Fruit fly (Drosophila melanogaster) whole organism, embryonic: Measurements from ENCODE around the gene CG10750.

Source experiments
- CG10147 ChIP-seq: fragments of 200-800 bp; sonication (Bioruptor generic); optimal IDR thresholded peaks from 2 replicates; lab custom pipeline; 2019; ENCODE audit warnings: missing biosample characterization, mild to moderate bottlenecking, missing genetic modification characterization, moderate library complexity
- CG10321 ChIP-seq: fragments of 200-800 bp; sonication (Bioruptor generic); IDR thresholded peaks from 2 replicates; pipeline ENCODE4 v1.3.6; 2022; ENCODE audit warnings: missing biosample characterization, missing genetic modification characterization
- CG10565 ChIP-seq: fragments of 200-800 bp; sonication (Bioruptor generic); optimal IDR thresholded peaks from 3 replicates; lab custom pipeline; 2016; ENCODE audit warnings: missing biosample characterization, mild to moderate bottlenecking, missing genetic modification characterization
- CG11247 ChIP-seq: fragments of 200-800 bp; sonication (Bioruptor generic); IDR thresholded peaks from 2 replicates; pipeline ENCODE4 v1.3.6; 2022; ENCODE audit warnings: missing biosample characterization, missing genetic modification characterization
- CG11398 ChIP-seq: fragments of 200-800 bp; sonication (Bioruptor generic); optimal IDR thresholded peaks from 2 replicates; lab custom pipeline; 2016; ENCODE audit warnings: missing biosample characterization, missing genetic modification characterization
- CG11504 ChIP-seq: fragments of 200-800 bp; sonication (Bioruptor generic); optimal IDR thresholded peaks from 3 replicates; lab custom pipeline; 2019; ENCODE audit warnings: missing biosample characterization, mild to moderate bottlenecking, missing genetic modification characterization, moderate library complexity
- CG12236 ChIP-seq: fragments of 200-800 bp; sonication (Bioruptor generic); optimal IDR thresholded peaks from 2 replicates; lab custom pipeline; 2016; ENCODE audit warnings: missing biosample characterization, missing genetic modification characterization
- CG12769 ChIP-seq: fragments of 200-800 bp; sonication (Bioruptor generic); optimal IDR thresholded peaks from 2 replicates; lab custom pipeline; 2019; ENCODE audit warnings: missing biosample characterization, mild to moderate bottlenecking, missing genetic modification characterization, moderate library complexity
- CG13287 ChIP-seq: fragments of 200-800 bp; sonication (Bioruptor generic); IDR thresholded peaks from 2 replicates; pipeline ENCODE4 v1.3.6; 2022; ENCODE audit warnings: missing biosample characterization, missing genetic modification characterization; ENCODE audit not compliant: partially characterized antibody
- CG14710 ChIP-seq: fragments of 200-800 bp; sonication (Bioruptor generic); optimal IDR thresholded peaks from 3 replicates; lab custom pipeline; 2019; ENCODE audit warnings: missing biosample characterization, mild to moderate bottlenecking, missing genetic modification characterization, moderate library complexity
- CG14965 ChIP-seq: fragments of 200-800 bp; sonication (Bioruptor generic); optimal IDR thresholded peaks from 2 replicates; lab custom pipeline; 2016; ENCODE audit warnings: missing biosample characterization, missing genetic modification characterization, borderline replicate concordance
- CG15269 ChIP-seq: fragments of 200-800 bp; sonication (Bioruptor generic); optimal IDR thresholded peaks from 2 replicates; lab custom pipeline; 2018; ENCODE audit warnings: missing biosample characterization, mild to moderate bottlenecking, missing genetic modification characterization, moderate library complexity
- CG1529 ChIP-seq: fragments of 200-800 bp; sonication (Bioruptor generic); optimal IDR thresholded peaks from 3 replicates; lab custom pipeline; 2018; ENCODE audit warnings: missing biosample characterization, missing genetic modification characterization
- CG30431 ChIP-seq: fragments of 200-800 bp; sonication (Bioruptor generic); optimal IDR thresholded peaks from 2 replicates; lab custom pipeline; 2017; ENCODE audit warnings: missing biosample characterization, missing genetic modification characterization
- CG6654 ChIP-seq: fragments of 200-800 bp; sonication (Bioruptor generic); optimal IDR thresholded peaks from 2 replicates; lab custom pipeline; 2017; ENCODE audit warnings: missing biosample characterization, mild to moderate bottlenecking, missing genetic modification characterization
- CG6813 ChIP-seq: fragments of 200-800 bp; sonication (Bioruptor generic); optimal IDR thresholded peaks from 2 replicates; lab custom pipeline; 2017; ENCODE audit warnings: missing biosample characterization, missing genetic modification characterization, mild to moderate bottlenecking, moderate library complexity, missing genetic modification reagents
- CG7963 ChIP-seq: fragments of 200-800 bp; sonication (Bioruptor generic); IDR thresholded peaks from 3 replicates; pipeline ENCODE4 v1.3.6; 2022; ENCODE audit warnings: missing biosample characterization, missing genetic modification characterization; ENCODE audit not compliant: partially characterized antibody
- CG8281 ChIP-seq: fragments of 200-800 bp; sonication (Bioruptor generic); optimal IDR thresholded peaks from 2 replicates; lab custom pipeline; 2018; ENCODE audit warnings: missing biosample characterization, mild to moderate bottlenecking, missing genetic modification characterization, moderate library complexity
- CG8388 ChIP-seq: fragments of 200-800 bp; sonication (Bioruptor generic); optimal IDR thresholded peaks from 2 replicates; lab custom pipeline; 2019; ENCODE audit warnings: missing biosample characterization, mild to moderate bottlenecking, missing genetic modification characterization, moderate library complexity
- CG8944 ChIP-seq: fragments of 200-800 bp; sonication (Bioruptor generic); optimal IDR thresholded peaks from 3 replicates; lab custom pipeline; 2016; ENCODE audit warnings: missing biosample characterization, missing genetic modification characterization
- Dfd ChIP-seq, 2 experiments: fragments of >200 bp; optimal IDR thresholded peaks; 2 replicates each; lab custom pipeline; 2017; ENCODE audit warnings: missing biosample characterization in 2 of 2, missing genetic modification characterization in 2 of 2
- Ets97D ChIP-seq: fragments of 200-800 bp; sonication (Bioruptor generic); optimal IDR thresholded peaks from 3 replicates; lab custom pipeline; 2016; ENCODE audit warnings: missing biosample characterization, missing genetic modification characterization
- Fer3 ChIP-seq: fragments of 200-800 bp; sonication (Bioruptor generic); optimal IDR thresholded peaks from 2 replicates; lab custom pipeline; 2018; ENCODE audit warnings: missing biosample characterization, mild to moderate bottlenecking, missing genetic modification characterization, moderate library complexity
- H15 ChIP-seq: fragments of 200-800 bp; sonication (Bioruptor generic); IDR thresholded peaks from 3 replicates; pipeline ENCODE4 v1.3.6; 2022; ENCODE audit warnings: missing biosample characterization, missing genetic modification characterization
- Ptx1 ChIP-seq: fragments of 200-800 bp; sonication (Bioruptor generic); IDR thresholded peaks from 2 replicates; pipeline ENCODE4 v1.3.6; 2022; ENCODE audit warnings: missing biosample characterization, missing genetic modification characterization
- Spps ChIP-seq: fragments of 200-800 bp; sonication (Bioruptor generic); optimal IDR thresholded peaks from 2 replicates; lab custom pipeline; 2018; ENCODE audit warnings: missing biosample characterization, mild to moderate bottlenecking, missing genetic modification characterization
- Sry-δ ChIP-seq: fragments of 200-800 bp; sonication (Bioruptor generic); optimal IDR thresholded peaks from 2 replicates; lab custom pipeline; 2016; ENCODE audit warnings: missing biosample characterization, missing genetic modification characterization
- ab ChIP-seq: fragments of 200-800 bp; sonication (Bioruptor generic); optimal IDR thresholded peaks from 2 replicates; lab custom pipeline; 2016; ENCODE audit warnings: missing biosample characterization, missing genetic modification characterization
- abd-A ChIP-seq: fragments of 200-800 bp; sonication (Bioruptor generic); optimal IDR thresholded peaks from 3 replicates; lab custom pipeline; 2019; ENCODE audit warnings: missing biosample characterization, mild to moderate bottlenecking, missing genetic modification characterization, moderate library complexity
- amos ChIP-seq: fragments of 200-800 bp; sonication (Bioruptor generic); IDR thresholded peaks from 2 replicates; pipeline ENCODE4 v1.3.6; 2022; ENCODE audit warnings: missing biosample characterization, missing genetic modification characterization; ENCODE audit not compliant: partially characterized antibody
- ara ChIP-seq: fragments of 200-800 bp; sonication (Bioruptor generic); IDR thresholded peaks from 2 replicates; pipeline ENCODE4 v1.3.6; 2022; ENCODE audit warnings: missing biosample characterization, missing genetic modification characterization
- ase ChIP-seq: fragments of 200-800 bp; sonication (Bioruptor generic); IDR thresholded peaks from 3 replicates; pipeline ENCODE4 v1.3.6; 2022; ENCODE audit warnings: missing biosample characterization, missing genetic modification characterization
- ash1 ChIP-seq: fragments of 200-800 bp; sonication (Bioruptor generic); optimal IDR thresholded peaks from 2 replicates; lab custom pipeline; 2018; ENCODE audit warnings: missing biosample characterization, mild to moderate bottlenecking, missing genetic modification characterization
- az2 ChIP-seq: fragments of 200-800 bp; sonication (Bioruptor generic); optimal IDR thresholded peaks from 3 replicates; lab custom pipeline; 2016; ENCODE audit warnings: missing biosample characterization, missing genetic modification characterization
- chn ChIP-seq: fragments of 200-800 bp; sonication (Bioruptor generic); optimal IDR thresholded peaks from 2 replicates; lab custom pipeline; 2016; ENCODE audit warnings: missing biosample characterization, missing genetic modification characterization
- crc ChIP-seq: fragments of 200-800 bp; sonication (Bioruptor generic); optimal IDR thresholded peaks from 2 replicates; lab custom pipeline; 2016; ENCODE audit warnings: missing biosample characterization, missing genetic modification characterization
- da ChIP-seq: fragments of 200-800 bp; sonication (Bioruptor generic); optimal IDR thresholded peaks from 2 replicates; lab custom pipeline; 2016; ENCODE audit warnings: missing biosample characterization, missing genetic modification characterization
- emc ChIP-seq: fragments of 200-800 bp; sonication (Bioruptor generic); optimal IDR thresholded peaks from 2 replicates; lab custom pipeline; 2016; ENCODE audit warnings: missing biosample characterization, missing genetic modification characterization
- grn ChIP-seq: fragments of 200-800 bp; sonication (Bioruptor generic); optimal IDR thresholded peaks from 3 replicates; lab custom pipeline; 2017; ENCODE audit warnings: missing biosample characterization, missing genetic modification characterization
- jing ChIP-seq: fragments of 200-800 bp; sonication (Bioruptor generic); optimal IDR thresholded peaks from 2 replicates; lab custom pipeline; 2018; ENCODE audit warnings: missing biosample characterization, mild to moderate bottlenecking, missing genetic modification characterization
- luna ChIP-seq: fragments of 200-800 bp; sonication (Bioruptor generic); optimal IDR thresholded peaks from 2 replicates; lab custom pipeline; 2016; ENCODE audit warnings: missing biosample characterization, missing genetic modification characterization
- phol ChIP-seq: fragments of 200-800 bp; sonication (Bioruptor generic); optimal IDR thresholded peaks from 3 replicates; lab custom pipeline; 2018; ENCODE audit warnings: missing biosample characterization, mild to moderate bottlenecking, missing genetic modification characterization, moderate library complexity
- pita ChIP-seq: fragments of 200-800 bp; sonication (Bioruptor generic); optimal IDR thresholded peaks from 2 replicates; lab custom pipeline; 2017; ENCODE audit warnings: missing biosample characterization, mild to moderate bottlenecking, missing genetic modification characterization
- schlank ChIP-seq: fragments of 200-800 bp; sonication (Bioruptor generic); optimal IDR thresholded peaks from 2 replicates; lab custom pipeline; 2018; ENCODE audit warnings: missing biosample characterization, mild to moderate bottlenecking, missing genetic modification characterization
- sens ChIP-seq: fragments of 200-800 bp; sonication (Bioruptor generic); peaks from one replicate; lab custom pipeline; 2016; ENCODE audit warnings: missing biosample characterization, missing genetic modification characterization
- tll ChIP-seq, 2 experiments: fragments of 200-800 bp in 1 of 2; fragments of >200 bp in 1 of 2; sonication (Bioruptor generic) in 1 of 2; optimal IDR thresholded peaks; 2 replicates each; lab custom pipeline; 2017 to 2019; ENCODE audit warnings: missing biosample characterization in 2 of 2, missing genetic modification characterization in 2 of 2, mild to moderate bottlenecking in 1 of 2, moderate library complexity in 1 of 2
- ttk ChIP-seq: fragments of 200-800 bp; sonication (Bioruptor generic); IDR thresholded peaks from 2 replicates; pipeline ENCODE4 v2.1.2; 2022; ENCODE audit warnings: missing biosample characterization, missing genetic modification characterization
- twi ChIP-seq: fragments of 200-800 bp; optimal IDR thresholded peaks from 2 replicates; lab custom pipeline; 2019; ENCODE audit warnings: missing biosample characterization, mild to moderate bottlenecking, missing genetic modification characterization, moderate library complexity
- vnd ChIP-seq: fragments of 200-800 bp; sonication (Bioruptor generic); IDR thresholded peaks from 3 replicates; pipeline ENCODE4 v1.3.6; 2022; ENCODE audit warnings: missing biosample characterization, missing genetic modification characterization; ENCODE audit not compliant: partially characterized antibody
- zen ChIP-seq: fragments of 200-800 bp; sonication (Bioruptor generic); optimal IDR thresholded peaks from 3 replicates; lab custom pipeline; 2018; ENCODE audit warnings: missing biosample characterization, mild to moderate bottlenecking, missing genetic modification characterization, moderate library complexity
- zfh2 ChIP-seq: fragments of 200-800 bp; sonication (Bioruptor generic); optimal IDR thresholded peaks from 2 replicates; lab custom pipeline; 2016; ENCODE audit warnings: missing biosample characterization, missing genetic modification characterization

Gene CG10750

DNA sequence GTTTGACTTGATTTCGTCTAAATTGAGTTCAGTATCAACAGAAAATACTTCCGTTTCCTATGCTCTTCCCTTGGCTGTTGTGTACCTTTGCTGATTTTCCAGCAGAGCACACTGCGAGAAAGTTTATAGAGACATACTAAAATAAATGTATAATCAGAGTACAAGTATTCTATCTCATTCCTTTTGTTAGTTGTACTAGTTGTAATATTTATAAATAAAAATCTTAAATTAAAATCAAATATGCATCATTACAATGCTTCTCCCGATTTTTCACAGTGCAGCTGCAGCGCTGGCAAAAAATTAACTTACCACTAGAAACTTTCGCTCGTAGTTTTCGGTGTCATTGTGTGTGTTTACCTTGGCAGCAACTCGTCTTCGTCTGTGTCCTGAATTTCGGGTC is 35.0 kb downstream of the CG10750 start (continued):
- TF ChIP-seq CG11504 (peak; percentile 62), CG30431 (GFP tag; lab: Kevin White, UChicago) (peak; percentile 47), CG11398 (no peak), Fer3 (tag; lab: Kevin White, UChicago) (peak; percentile 49), jing (GFP tag; lab: Kevin White, UChicago) (no peak), phol (tag; lab: Kevin White, UChicago) (peak; percentile 76), CG10565 (GFP tag; lab: Kevin White, UChicago) (no peak), Spps (tag; lab: Kevin White, UChicago) (peak; percentile 46), grn (GFP tag; lab: Kevin White, UChicago) (no peak), CG1529 (GFP tag; lab: Kevin White, UChicago) (no peak), Dfd (GFP tag; optimal IDR thresholded peaks at IDR 0.05; lab: Kevin White, UChicago) (no peak), CG12769 (tag; lab: Kevin White, UChicago) (no peak), ara (GFP tag; lab: Robert Waterston, UW) (peak; percentile 76), CG13287 (GFP tag; lab: Robert Waterston, UW) (no peak), CG8281 (tag; lab: Kevin White, UChicago) (peak; percentile 8), CG14965 (GFP tag; lab: Kevin White, UChicago) (no peak), CG14710 (tag; lab: Kevin White, UChicago) (peak; percentile 63), ab (GFP tag; lab: Kevin White, UChicago) (no peak), CG10321 (GFP tag; lab: Robert Waterston, UW) (no peak), Ets97D (peak; percentile 19), ttk (GFP tag; lab: Robert Waterston, UW) (no peak), pita (no peak), CG12236 (GFP tag; lab: Kevin White, UChicago) (no peak), CG11247 (no peak), crc (no peak), CG6813 (GFP tag; lab: Kevin White, UChicago) (peak; percentile 53), vnd (no peak), CG15269 (tag; lab: Kevin White, UChicago) (peak; percentile 21), H15 (GFP tag; lab: Robert Waterston, UW) (peak; percentile 55; the same call in 2 of the 3 replicates), CG8944 (GFP tag; lab: Kevin White, UChicago) (peak; percentile 34), Sry-δ (GFP tag; lab: Kevin White, UChicago) (no peak), az2 (peak; percentile 59)

DNA sequence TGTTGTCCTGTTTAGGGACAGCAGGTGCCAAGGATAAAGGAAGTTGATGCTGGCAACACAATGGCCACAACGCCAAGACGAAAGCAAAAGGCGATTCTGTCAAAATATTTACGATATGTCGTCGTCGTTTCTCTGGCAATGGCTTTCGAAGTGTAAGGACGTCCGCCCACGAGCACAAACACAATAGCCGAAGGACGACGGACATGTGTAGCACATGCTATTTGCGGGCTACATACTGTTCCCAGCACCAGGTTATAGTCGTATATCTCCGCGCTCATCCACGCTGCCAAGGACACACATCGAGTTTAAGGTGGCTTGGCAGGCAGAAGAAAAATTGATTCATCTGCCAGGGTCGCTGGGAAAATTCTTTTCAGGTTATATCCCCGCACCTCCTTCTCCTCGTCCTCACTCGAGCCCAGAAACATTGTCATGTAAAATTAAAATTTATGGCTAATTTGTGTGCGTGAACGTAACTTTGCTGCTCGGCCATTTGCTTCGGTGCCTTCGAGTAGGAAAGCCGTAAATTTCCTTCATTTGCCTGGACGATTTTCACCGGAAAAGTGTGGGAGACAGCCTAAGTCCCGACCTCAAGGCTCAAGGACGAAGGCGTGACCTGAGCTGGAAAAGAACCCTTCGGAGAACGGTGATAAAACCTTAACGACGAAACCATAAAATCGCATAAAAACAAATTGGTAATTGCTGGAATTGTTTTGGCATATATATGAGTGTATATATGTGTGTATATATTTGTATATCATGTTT is 38.1 kb downstream of the CG10750 start:
- no peak for TF ChIP-seq ase (GFP tag; lab: Robert Waterston, UW)
- no peak for TF ChIP-seq ash1 (GFP tag; lab: Kevin White, UChicago)
- peak; percentile 94 for TF ChIP-seq twi (tag; lab: Kevin White, UChicago)
- TF ChIP-seq CG6654 = no peak
- TF ChIP-seq tll (GFP tag; optimal IDR thresholded peaks at IDR 0.05; lab: Kevin White, UChicago) = peak in 1 of 2 experiments; percentile 95
- no peak for TF ChIP-seq CG10147
- TF ChIP-seq schlank = no peak
- TF ChIP-seq abd-A (tag; lab: Kevin White, UChicago) = peak; percentile 6
- TF ChIP-seq sens (GFP tag; lab: Kevin White, UChicago) = peak; percentile 38
- no peak for TF ChIP-seq amos (GFP tag; lab: Robert Waterston, UW)
- TF ChIP-seq Ptx1 (GFP tag; lab: Robert Waterston, UW) = no peak
- TF ChIP-seq CG8388 (GFP tag; lab: Kevin White, UChicago) = no peak
- no peak for TF ChIP-seq chn (GFP tag; lab: Kevin White, UChicago)
- no peak for TF ChIP-seq da (GFP tag; lab: Kevin White, UChicago)
- TF ChIP-seq zen (tag; lab: Kevin White, UChicago) = peak; percentile 80
- TF ChIP-seq zfh2 (GFP tag; lab: Kevin White, UChicago) = no peak
- no peak for TF ChIP-seq luna (GFP tag; lab: Kevin White, UChicago)
- no peak for TF ChIP-seq CG7963 (GFP tag; lab: Robert Waterston, UW)
- no peak for TF ChIP-seq emc (GFP tag; lab: Kevin White, UChicago)
